Fruit fly (Drosophila melanogaster) whole organism, embryonic: ENCODE data around the gene Gr98b.

Source experiments
- Adf1 ChIP-seq: fragments of 200-800 bp; sonication (Bioruptor generic); IDR thresholded peaks from 2 replicates; pipeline ENCODE4 v1.3.6; 2022; ENCODE audit warnings: missing biosample characterization, missing genetic modification characterization
- Aef1 ChIP-seq: fragments of 200-800 bp; sonication (Bioruptor generic); IDR thresholded peaks from 3 replicates; pipeline ENCODE4 v1.3.6; 2022; ENCODE audit warnings: missing biosample characterization, missing genetic modification characterization
- CG10366 ChIP-seq: fragments of 200-800 bp; sonication (Bioruptor generic); IDR thresholded peaks from 2 replicates; pipeline ENCODE4 v1.3.6; 2022; ENCODE audit warnings: missing biosample characterization, missing genetic modification characterization
- CG11456 ChIP-seq: fragments of 200-800 bp; sonication (Bioruptor generic); IDR thresholded peaks from 3 replicates; pipeline ENCODE4 v1.3.6; 2022; ENCODE audit warnings: missing biosample characterization, missing genetic modification characterization
- CG11504 ChIP-seq: fragments of 200-800 bp; sonication (Bioruptor generic); optimal IDR thresholded peaks from 3 replicates; lab custom pipeline; 2019; ENCODE audit warnings: missing biosample characterization, mild to moderate bottlenecking, missing genetic modification characterization, moderate library complexity
- CG12071 ChIP-seq: fragments of 200-800 bp; sonication (Bioruptor generic); optimal IDR thresholded peaks from 3 replicates; lab custom pipeline; 2018; ENCODE audit warnings: missing biosample characterization, mild to moderate bottlenecking, missing genetic modification characterization
- CG13287 ChIP-seq: fragments of 200-800 bp; sonication (Bioruptor generic); IDR thresholded peaks from 2 replicates; pipeline ENCODE4 v1.3.6; 2022; ENCODE audit warnings: missing biosample characterization, missing genetic modification characterization; ENCODE audit not compliant: partially characterized antibody
- CG15514 ChIP-seq: fragments of 200-800 bp; sonication (Bioruptor generic); optimal IDR thresholded peaks from 3 replicates; lab custom pipeline; 2017; ENCODE audit warnings: missing biosample characterization, missing genetic modification characterization, mild to moderate bottlenecking, moderate library complexity, missing genetic modification reagents
- CG18619 ChIP-seq: fragments of 200-800 bp; sonication (Bioruptor generic); optimal IDR thresholded peaks from 3 replicates; lab custom pipeline; 2017; ENCODE audit warnings: missing biosample characterization, mild to moderate bottlenecking, missing genetic modification characterization
- CG2120 ChIP-seq: fragments of 200-800 bp; sonication (Bioruptor generic); optimal IDR thresholded peaks from 3 replicates; lab custom pipeline; 2016; ENCODE audit warnings: missing biosample characterization, missing genetic modification characterization
- CG3065 ChIP-seq: fragments of 200-800 bp; sonication (Bioruptor generic); optimal IDR thresholded peaks from 2 replicates; lab custom pipeline; 2016; ENCODE audit warnings: missing biosample characterization, missing genetic modification characterization
- CG31224 ChIP-seq: fragments of 200-800 bp; sonication (Bioruptor generic); IDR thresholded peaks from 2 replicates; pipeline ENCODE4 v1.3.6; 2022; ENCODE audit warnings: missing biosample characterization, missing genetic modification characterization
- CG32532 ChIP-seq: fragments of 200-800 bp; sonication (Bioruptor generic); IDR thresholded peaks from 2 replicates; pipeline ENCODE4 v1.3.6; 2022; ENCODE audit warnings: missing biosample characterization, missing genetic modification characterization
- CG3838 ChIP-seq: fragments of 200-800 bp; sonication (Bioruptor generic); optimal IDR thresholded peaks from 3 replicates; lab custom pipeline; 2016; ENCODE audit warnings: missing biosample characterization, missing genetic modification characterization
- CG3995 ChIP-seq: fragments of 200-800 bp; sonication (Bioruptor generic); optimal IDR thresholded peaks from 3 replicates; lab custom pipeline; 2016; ENCODE audit warnings: missing biosample characterization, missing genetic modification characterization
- CG6854 ChIP-seq: fragments of 200-800 bp; sonication (Bioruptor generic); optimal IDR thresholded peaks from 3 replicates; lab custom pipeline; 2017; ENCODE audit warnings: missing biosample characterization, mild to moderate bottlenecking, missing genetic modification characterization
- CG9609 ChIP-seq: fragments of 200-800 bp; sonication (Bioruptor generic); optimal IDR thresholded peaks from 3 replicates; lab custom pipeline; 2016; ENCODE audit warnings: missing biosample characterization, missing genetic modification characterization
- Chrac-16 ChIP-seq: fragments of 200-800 bp; sonication (Bioruptor generic); optimal IDR thresholded peaks from 3 replicates; lab custom pipeline; 2016; ENCODE audit warnings: missing biosample characterization, missing genetic modification characterization
- Dll ChIP-seq: fragments of 200-800 bp; sonication (Bioruptor generic); IDR thresholded peaks from 4 replicates; pipeline ENCODE4 v1.3.6; 2022; ENCODE audit warnings: missing biosample characterization, missing genetic modification characterization; ENCODE audit not compliant: partially characterized antibody
- E2f1 ChIP-seq: fragments of 200-800 bp; sonication (Bioruptor generic); IDR thresholded peaks from 2 replicates; pipeline ENCODE4 v1.3.6; 2022; ENCODE audit warnings: missing biosample characterization, missing genetic modification characterization
- Elba2 ChIP-seq: fragments of 200-800 bp; sonication (Bioruptor generic); optimal IDR thresholded peaks from 3 replicates; lab custom pipeline; 2016; ENCODE audit warnings: missing biosample characterization, missing genetic modification characterization
- Ets65A ChIP-seq: fragments of 200-800 bp; sonication (Bioruptor generic); peaks from one replicate; lab custom pipeline; 2016; ENCODE audit warnings: missing biosample characterization, missing genetic modification characterization
- Gug ChIP-seq: fragments of 200-800 bp; sonication (Bioruptor generic); IDR thresholded peaks from 4 replicates; pipeline ENCODE4 v1.3.6; 2022; ENCODE audit warnings: missing biosample characterization, missing genetic modification characterization
- HHEX ChIP-seq: fragments of 200-800 bp; sonication (Bioruptor generic); optimal IDR thresholded peaks from 3 replicates; lab custom pipeline; 2017; ENCODE audit warnings: missing biosample characterization, mild to moderate bottlenecking, missing genetic modification characterization, missing genetic modification reagents
- HLH4C ChIP-seq: fragments of 200-800 bp; sonication (Bioruptor generic); IDR thresholded peaks from 3 replicates; pipeline ENCODE4 v1.3.6; 2022; ENCODE audit warnings: missing biosample characterization, missing genetic modification characterization; ENCODE audit not compliant: partially characterized antibody
- Hr51 ChIP-seq, 2 experiments: fragments of 200-800 bp; sonication (Bioruptor generic); optimal IDR thresholded peaks; 2 replicates in 1 of 2; 3 replicates in 1 of 2; lab custom pipeline; 2016 to 2018; ENCODE audit warnings: missing biosample characterization in 2 of 2, missing genetic modification characterization in 2 of 2, mild to moderate bottlenecking in 1 of 2, moderate library complexity in 1 of 2
- Lhr ChIP-seq: fragments of 200-800 bp; sonication (Bioruptor generic); optimal IDR thresholded peaks from 3 replicates; lab custom pipeline; 2017; ENCODE audit warnings: mild to moderate bottlenecking, missing biosample characterization, missing genetic modification reagents, missing genetic modification characterization
- Lpt ChIP-seq: fragments of >200 bp; optimal IDR thresholded peaks from 2 replicates; lab custom pipeline; 2018; ENCODE audit warnings: missing biosample characterization, missing genetic modification characterization
- NfI ChIP-seq: fragments of 200-800 bp; sonication (Bioruptor generic); optimal IDR thresholded peaks from 3 replicates; lab custom pipeline; 2018; ENCODE audit warnings: missing biosample characterization, mild to moderate bottlenecking, missing genetic modification characterization, moderate library complexity
- Pdp1 ChIP-seq, 2 experiments: fragments of 200-800 bp; sonication (Bioruptor generic); optimal IDR thresholded peaks; 3 replicates each; lab custom pipeline; 2016; ENCODE audit warnings: missing biosample characterization in 2 of 2, missing genetic modification characterization in 2 of 2, mild to moderate bottlenecking in 1 of 2, moderate library complexity in 1 of 2
- Side ChIP-seq: fragments of 200-800 bp; sonication (Bioruptor generic); optimal IDR thresholded peaks from 2 replicates; lab custom pipeline; 2016; ENCODE audit warnings: missing biosample characterization, missing genetic modification characterization
- Sox102F ChIP-seq: fragments of 200-800 bp; sonication (Bioruptor generic); optimal IDR thresholded peaks from 2 replicates; lab custom pipeline; 2018; ENCODE audit warnings: missing biosample characterization, mild to moderate bottlenecking, missing genetic modification characterization, moderate library complexity
- al ChIP-seq: fragments of 200-800 bp; sonication (Bioruptor generic); IDR thresholded peaks from 2 replicates; pipeline ENCODE4 v1.3.6; 2022; ENCODE audit warnings: missing biosample characterization, missing genetic modification characterization
- ase ChIP-seq: fragments of 200-800 bp; sonication (Bioruptor generic); IDR thresholded peaks from 3 replicates; pipeline ENCODE4 v1.3.6; 2022; ENCODE audit warnings: missing biosample characterization, missing genetic modification characterization
- bcd ChIP-seq: fragments of 200-800 bp; sonication (Bioruptor generic); optimal IDR thresholded peaks from 2 replicates; lab custom pipeline; 2017; ENCODE audit warnings: missing biosample characterization, mild to moderate bottlenecking, missing genetic modification characterization
- cwo ChIP-seq: fragments of 200-800 bp; sonication (Bioruptor generic); optimal IDR thresholded peaks from 3 replicates; lab custom pipeline; 2017; ENCODE audit warnings: missing biosample characterization, missing genetic modification characterization, mild to moderate bottlenecking, moderate library complexity, missing genetic modification reagents
- dysf ChIP-seq: fragments of 200-800 bp; sonication (Bioruptor generic); IDR thresholded peaks from 3 replicates; pipeline ENCODE4 v1.3.6; 2022; ENCODE audit warnings: missing biosample characterization, missing genetic modification characterization
- ems ChIP-seq: fragments of 200-800 bp; sonication (Bioruptor generic); optimal IDR thresholded peaks from 3 replicates; lab custom pipeline; 2016; ENCODE audit warnings: missing biosample characterization, missing genetic modification characterization
- esg ChIP-seq: fragments of 200-800 bp; sonication (Bioruptor generic); conservative IDR thresholded peaks from 2 replicates; pipeline ENCODE4 v1.3.6; 2022; ENCODE audit warnings: missing biosample characterization, missing genetic modification characterization
- grau ChIP-seq: fragments of 200-800 bp; optimal IDR thresholded peaks from 3 replicates; lab custom pipeline; 2019; ENCODE audit warnings: missing biosample characterization, mild to moderate bottlenecking, missing genetic modification characterization, moderate library complexity
- gsb ChIP-seq: fragments of 200-800 bp; sonication (Bioruptor generic); IDR thresholded peaks from 2 replicates; pipeline ENCODE4 v1.3.6; 2022; ENCODE audit warnings: missing biosample characterization, missing genetic modification characterization
- gt ChIP-seq: fragments of 200-800 bp; sonication (Bioruptor generic); IDR thresholded peaks from 2 replicates; pipeline ENCODE4 v1.3.6; 2022; ENCODE audit warnings: missing biosample characterization, missing genetic modification characterization
- kni ChIP-seq: fragments of 200-800 bp; sonication (Bioruptor generic); optimal IDR thresholded peaks from 3 replicates; lab custom pipeline; 2017; ENCODE audit warnings: mild to moderate bottlenecking, missing biosample characterization, missing genetic modification reagents, missing genetic modification characterization
- lilli ChIP-seq: fragments of 200-800 bp; sonication (Bioruptor generic); optimal IDR thresholded peaks from 3 replicates; lab custom pipeline; 2016; ENCODE audit warnings: missing biosample characterization, missing genetic modification characterization
- lmd ChIP-seq: fragments of 200-800 bp; sonication (Bioruptor generic); IDR thresholded peaks from 2 replicates; pipeline ENCODE4 v1.3.6; 2022; ENCODE audit warnings: missing biosample characterization, missing genetic modification characterization
- pum ChIP-seq: fragments of 200-800 bp; sonication (Bioruptor generic); optimal IDR thresholded peaks from 2 replicates; lab custom pipeline; 2016; ENCODE audit warnings: missing biosample characterization, missing genetic modification characterization
- shn ChIP-seq: fragments of 200-800 bp; sonication (Bioruptor generic); optimal IDR thresholded peaks from 3 replicates; lab custom pipeline; 2016; ENCODE audit warnings: missing biosample characterization, missing genetic modification characterization
- sisA ChIP-seq: fragments of 200-800 bp; sonication (Bioruptor generic); IDR thresholded peaks from 2 replicates; pipeline ENCODE4 v1.3.6; 2022; ENCODE audit warnings: missing biosample characterization, missing genetic modification characterization
- so ChIP-seq: fragments of 200-800 bp; sonication (Bioruptor generic); IDR thresholded peaks from 3 replicates; pipeline ENCODE4 v1.3.6; 2022; ENCODE audit warnings: missing biosample characterization, missing genetic modification characterization
- tgo ChIP-seq: fragments of 200-800 bp; sonication (Bioruptor generic); IDR thresholded peaks from 3 replicates; pipeline ENCODE4 v1.3.6; 2022; ENCODE audit warnings: missing biosample characterization, missing genetic modification characterization
- tna ChIP-seq: fragments of 200-800 bp; sonication (Bioruptor generic); IDR thresholded peaks from 2 replicates; pipeline ENCODE4 v1.3.6; 2022; ENCODE audit warnings: missing biosample characterization, missing genetic modification characterization; ENCODE audit not compliant: partially characterized antibody

Gr98b gene

dm6 chr3R:27556972-27557371, 14.7 kb downstream of the Gr98b start (continued):
- TF ChIP-seq Adf1 (0 out of 2 replicates have a peak, but pooled peaks have one; percentile 10), CG31224 (GFP tag; lab: Robert Waterston, UW) (peak; percentile 25; the same call in 1 of the 2 replicates), tna (no peak), Side (GFP tag; lab: Kevin White, UChicago) (no peak), CG15514 (peak; percentile 54), Lpt (GFP tag; lab: Kevin White, UChicago) (no peak), al (GFP tag; lab: Robert Waterston, UW) (peak; percentile 68; the same call in 1 of the 2 replicates), CG2120 (GFP tag; lab: Kevin White, UChicago) (peak; percentile 72), lilli (peak; percentile 65), Ets65A (GFP tag; lab: Kevin White, UChicago) (no peak), Pdp1 (GFP tag; optimal IDR thresholded peaks at IDR 0.05; lab: Kevin White, UChicago) (peak; percentile 35 to 57), CG6854 (GFP tag; lab: Kevin White, UChicago) (no peak), CG13287 (GFP tag; lab: Robert Waterston, UW) (no peak), dysf (peak; percentile 70), CG3065 (GFP tag; lab: Kevin White, UChicago) (no peak), CG10366 (GFP tag; lab: Robert Waterston, UW) (peak; percentile 54), CG3995 (GFP tag; lab: Kevin White, UChicago) (peak; percentile 33), Aef1 (GFP tag; lab: Robert Waterston, UW) (peak; percentile 41; the same call in 2 of the 3 replicates), tgo (GFP tag; lab: Robert Waterston, UW) (peak; percentile 34; the same call in 2 of the 3 replicates), Hr51 (GFP tag; optimal IDR thresholded peaks at IDR 0.05; lab: Kevin White, UChicago) (peak; percentile 8 to 24), ems (GFP tag; lab: Kevin White, UChicago) (peak; percentile 17), HHEX (GFP tag; lab: Kevin White, UChicago) (peak; percentile 4), CG3838 (GFP tag; lab: Kevin White, UChicago) (no peak), Elba2 (no peak), Lhr (GFP tag; lab: Kevin White, UChicago) (no peak), gsb (GFP tag; lab: Robert Waterston, UW) (no peak), lmd (GFP tag; lab: Robert Waterston, UW) (peak; percentile 63; the same call in 1 of the 2 replicates), esg (GFP tag; lab: Robert Waterston, UW) (peak; percentile 33), shn (GFP tag; lab: Kevin White, UChicago) (peak; percentile 13), pum (GFP tag; lab: Kevin White, UChicago) (no peak), so (GFP tag; lab: Robert Waterston, UW) (peak; percentile 43; the same call in 1 of the 3 replicates), sisA (GFP tag; lab: Robert Waterston, UW) (peak; percentile 44), CG12071 (GFP tag; lab: Kevin White, UChicago) (peak; percentile 15), CG9609 (peak; percentile 20), CG11504 (tag; lab: Kevin White, UChicago) (peak; percentile 52), Dll (no peak), CG18619 (GFP tag; lab: Kevin White, UChicago) (peak; percentile 13), Chrac-16 (GFP tag; lab: Kevin White, UChicago) (no peak), bcd (GFP tag; lab: Kevin White, UChicago) (peak; percentile 28), E2f1 (GFP tag; lab: Robert Waterston, UW) (peak; percentile 31; the same call in 1 of the 2 replicates), CG11456 (peak; percentile 78), CG32532 (GFP tag; lab: Robert Waterston, UW) (peak; percentile 76), cwo (GFP tag; lab: Kevin White, UChicago) (peak; percentile 23), NfI (peak; percentile 10), grau (peak; percentile 85), Sox102F (GFP tag; lab: Kevin White, UChicago) (peak; percentile 15), gt (GFP tag; lab: Robert Waterston, UW) (no peak), kni (no peak), ase (GFP tag; lab: Robert Waterston, UW) (no peak; the same call in 2 of the 3 replicates), HLH4C (no peak), Gug (peak; percentile 57; the same call in 3 of the 4 replicates)
